Worm (Caenorhabditis elegans) whole organism, early embryonic: ENCODE results near the gene F59A1.13.

Experiments used
- B0310.2 ChIP-seq: sonication (generic microtip); optimal IDR thresholded peaks from 2 replicates; lab custom pipeline; 2016; ENCODE audit warnings: mild to moderate bottlenecking, missing genetic modification characterization, missing compliant biosample characterization
- F13C5.2 ChIP-seq: sonication (generic microtip); optimal IDR thresholded peaks from 2 replicates; lab custom pipeline; 2017; ENCODE audit warnings: mild to moderate bottlenecking, missing genetic modification characterization, inconsistent platforms, missing compliant biosample characterization
- ama-1 ChIP-seq: fragments of 150-350 bp; optimal IDR thresholded peaks from 2 replicates; lab custom pipeline; 2014
- ets-7 ChIP-seq: sonication (generic microtip); optimal IDR thresholded peaks from 2 replicates; lab custom pipeline; 2016; ENCODE audit warnings: missing genotype, missing genetic modification characterization, missing compliant biosample characterization
- flt-1 ChIP-seq: fragments of 200-800 bp; sonication (Bioruptor generic); IDR thresholded peaks from 2 replicates; pipeline ENCODE4 v1.3.6; 2022; ENCODE audit warnings: missing genetic modification characterization, missing compliant biosample characterization
- hmbx-1 ChIP-seq: sonication (generic microtip); optimal IDR thresholded peaks from 2 replicates; lab custom pipeline; 2016; ENCODE audit warnings: mild to moderate bottlenecking, missing genetic modification characterization, missing compliant biosample characterization
- hmg-4 ChIP-seq: fragments of 200-800 bp; sonication (Bioruptor generic); optimal IDR thresholded peaks from 2 replicates; lab custom pipeline; 2018; ENCODE audit warnings: mild to moderate bottlenecking, missing genetic modification characterization, missing compliant biosample characterization
- pes-1 ChIP-seq: fragments of 200-800 bp; sonication (Bioruptor generic); IDR thresholded peaks from 2 replicates; pipeline ENCODE4 v1.3.6; 2022; ENCODE audit warnings: missing genetic modification reagents, missing genetic modification characterization, missing compliant biosample characterization
- sea-1 ChIP-seq: fragments of 200-800 bp; sonication (Bioruptor generic); conservative IDR thresholded peaks from 2 replicates; pipeline ENCODE4 v1.3.6; 2022; ENCODE audit warnings: missing genetic modification characterization, missing compliant biosample characterization
- tbx-11 ChIP-seq: fragments of 200-800 bp; sonication (Bioruptor generic); IDR thresholded peaks from 2 replicates; pipeline ENCODE4 v1.3.6; 2022; ENCODE audit warnings: missing genetic modification characterization, missing compliant biosample characterization
- tbx-37 ChIP-seq: fragments of 200-800 bp; sonication (Bioruptor generic); conservative IDR thresholded peaks from 2 replicates; pipeline ENCODE4 v1.3.6; 2022; ENCODE audit warnings: missing genetic modification reagents, missing genetic modification characterization, missing compliant biosample characterization
- tra-4 ChIP-seq: sonication (generic microtip); optimal IDR thresholded peaks from 2 replicates; lab custom pipeline; 2017; ENCODE audit warnings: missing genetic modification characterization, missing compliant biosample characterization

- no peak for TF ChIP-seq ama-1
- TF ChIP-seq hmg-4: no peak
- no peak for TF ChIP-seq B0310.2 (tag; lab: Kevin White, UChicago)
- no peak for TF ChIP-seq pes-1 (GFP tag; lab: Robert Waterston, UW)
- no peak for TF ChIP-seq flt-1 (GFP tag; lab: Robert Waterston, UW)
- no peak for TF ChIP-seq tbx-11 (GFP tag; lab: Robert Waterston, UW)
- TF ChIP-seq F13C5.2 (tag; lab: Kevin White, UChicago): no peak
- TF ChIP-seq tra-4: no peak
- TF ChIP-seq tbx-37: no peak
- no peak for TF ChIP-seq ets-7 (tag; lab: Kevin White, UChicago)
- no peak for TF ChIP-seq hmbx-1 (tag; lab: Kevin White, UChicago)
- TF ChIP-seq sea-1: no peak
Observed at ce11 chrV:17650427-17650826, 40.4 kb downstream of the F59A1.13 start, which contains the start of gene fbxa-192.
